Worm (Caenorhabditis elegans) whole organism, late embryonic: Measurements from ENCODE around the gene Y94H6A.7.
"Not testable (repeated sequence)": the region's sequence is repeated elsewhere in the genome, so short reads cannot be mapped to it uniquely, and the experiment has no call there.

Experiments used
- C08G9.2 ChIP-seq: sonication (generic microtip); optimal IDR thresholded peaks from 2 replicates; lab custom pipeline; 2016; ENCODE audit warnings: mild to moderate bottlenecking, missing genetic modification characterization, moderate library complexity, missing compliant biosample characterization
- F13H6.1 ChIP-seq: sonication (generic microtip); optimal IDR thresholded peaks from 2 replicates; lab custom pipeline; 2016; ENCODE audit warnings: missing genetic modification characterization, missing compliant biosample characterization
- ahr-1 ChIP-seq: sonication (generic microtip); optimal IDR thresholded peaks from 2 replicates; lab custom pipeline; 2016; ENCODE audit warnings: missing genetic modification characterization, missing compliant biosample characterization
- ama-1 ChIP-seq: fragments of 150-350 bp; optimal IDR thresholded peaks from 2 replicates; lab custom pipeline; 2014
- ceh-14 ChIP-seq: sonication (generic microtip); optimal IDR thresholded peaks from 2 replicates; lab custom pipeline; 2016; ENCODE audit warnings: missing genotype, missing genetic modification characterization, missing compliant biosample characterization
- ceh-18 ChIP-seq: sonication (generic microtip); optimal IDR thresholded peaks from 2 replicates; lab custom pipeline; 2016; ENCODE audit warnings: missing genetic modification characterization, missing compliant biosample characterization
- ceh-19 ChIP-seq: fragments of 200-800 bp; sonication (Bioruptor generic); optimal IDR thresholded peaks from 2 replicates; lab custom pipeline; 2018; ENCODE audit warnings: mild to moderate bottlenecking, missing genetic modification characterization, missing compliant biosample characterization
- ceh-30 ChIP-seq: fragments of 150-350 bp; optimal IDR thresholded peaks from 2 replicates; lab custom pipeline; 2014; ENCODE audit warnings: missing biosample characterization, missing genetic modification characterization
- ceh-31 ChIP-seq: sonication (generic microtip); optimal IDR thresholded peaks from 2 replicates; lab custom pipeline; 2016; ENCODE audit warnings: missing genetic modification characterization, missing compliant biosample characterization
- ceh-34 ChIP-seq: sonication (generic microtip); optimal IDR thresholded peaks from 2 replicates; lab custom pipeline; 2016; ENCODE audit warnings: mild to moderate bottlenecking, missing genetic modification characterization, missing compliant biosample characterization
- ceh-48 ChIP-seq: sonication (generic microtip); optimal IDR thresholded peaks from 2 replicates; lab custom pipeline; 2016; ENCODE audit warnings: missing genetic modification characterization, inconsistent platforms, missing compliant biosample characterization
- che-1 ChIP-seq: sonication (generic microtip); optimal IDR thresholded peaks from 2 replicates; lab custom pipeline; 2016; ENCODE audit warnings: mild to moderate bottlenecking, missing genetic modification characterization, missing compliant biosample characterization
- dve-1 ChIP-seq: sonication (generic microtip); optimal IDR thresholded peaks from 2 replicates; lab custom pipeline; 2017; ENCODE audit warnings: antibody characterized with exemption, mild to moderate bottlenecking, missing genetic modification characterization, missing compliant biosample characterization
- elt-4 ChIP-seq: sonication (generic microtip); optimal IDR thresholded peaks from 2 replicates; lab custom pipeline; 2016; ENCODE audit warnings: missing genetic modification characterization, missing compliant biosample characterization
- ets-4 ChIP-seq: sonication (generic microtip); optimal IDR thresholded peaks from 2 replicates; lab custom pipeline; 2016; ENCODE audit warnings: missing genetic modification characterization, missing compliant biosample characterization
- fkh-6 ChIP-seq: sonication (generic microtip); optimal IDR thresholded peaks from 2 replicates; lab custom pipeline; 2016; ENCODE audit warnings: missing genetic modification characterization, missing compliant biosample characterization
- hlh-13 ChIP-seq: fragments of 200-800 bp; sonication (Bioruptor generic); optimal IDR thresholded peaks from 2 replicates; lab custom pipeline; 2018; ENCODE audit warnings: mild to moderate bottlenecking, missing genetic modification characterization, missing compliant biosample characterization
- hlh-30 ChIP-seq: sonication (generic microtip); optimal IDR thresholded peaks from 2 replicates; lab custom pipeline; 2017; ENCODE audit warnings: antibody characterized with exemption, missing genetic modification characterization, missing compliant biosample characterization; ENCODE audit not compliant: insufficient read depth
- hlh-6 ChIP-seq: sonication (generic microtip); optimal IDR thresholded peaks from 2 replicates; lab custom pipeline; 2016; ENCODE audit warnings: missing genotype, missing genetic modification characterization, missing compliant biosample characterization
- hlh-8 ChIP-seq: sonication (generic microtip); optimal IDR thresholded peaks from 2 replicates; lab custom pipeline; 2016; ENCODE audit warnings: missing genotype, missing genetic modification characterization, missing compliant biosample characterization
- lim-6 ChIP-seq: sonication (generic microtip); optimal IDR thresholded peaks from 2 replicates; lab custom pipeline; 2016; ENCODE audit warnings: missing genetic modification characterization, missing compliant biosample characterization
- lin-11 ChIP-seq: fragments of 200-800 bp; sonication (Bioruptor generic); optimal IDR thresholded peaks from 2 replicates; lab custom pipeline; 2018; ENCODE audit warnings: mild to moderate bottlenecking, missing genetic modification characterization, missing compliant biosample characterization
- madf-2 ChIP-seq: sonication (generic microtip); optimal IDR thresholded peaks from 2 replicates; lab custom pipeline; 2017; ENCODE audit warnings: missing genetic modification characterization, missing compliant biosample characterization
- nfya-1 ChIP-seq: sonication (generic microtip); optimal IDR thresholded peaks from 2 replicates; lab custom pipeline; 2017; ENCODE audit warnings: missing genetic modification characterization, mild to moderate bottlenecking, missing compliant biosample characterization, antibody characterized with exemption, moderate library complexity
- nhr-11 ChIP-seq: fragments of 150-350 bp; optimal IDR thresholded peaks from 2 replicates; lab custom pipeline; 2014; ENCODE audit warnings: missing biosample characterization, missing genetic modification characterization
- nhr-232 ChIP-seq: sonication (generic microtip); optimal IDR thresholded peaks from 2 replicates; lab custom pipeline; 2016; ENCODE audit warnings: missing genetic modification characterization, missing compliant biosample characterization
- pag-3 ChIP-seq: sonication (generic microtip); optimal IDR thresholded peaks from 2 replicates; lab custom pipeline; 2016; ENCODE audit warnings: missing compliant biosample characterization, missing genetic modification characterization, borderline replicate concordance
- pat-9 ChIP-seq: fragments of 200-800 bp; sonication (Bioruptor generic); optimal IDR thresholded peaks from 2 replicates; lab custom pipeline; 2018; ENCODE audit warnings: mild to moderate bottlenecking, missing genetic modification characterization, moderate library complexity, missing compliant biosample characterization
- pax-1 ChIP-seq: fragments of 150-350 bp; optimal IDR thresholded peaks from 2 replicates; lab custom pipeline; 2014; ENCODE audit warnings: missing biosample characterization, missing genetic modification characterization
- pha-2 ChIP-seq: sonication (generic microtip); optimal IDR thresholded peaks from 2 replicates; lab custom pipeline; 2017; ENCODE audit warnings: mild to moderate bottlenecking, missing genetic modification characterization, missing compliant biosample characterization
- pha-4 ChIP-seq: fragments of 150-350 bp; optimal IDR thresholded peaks from 2 replicates; lab custom pipeline; 2018; ENCODE audit warnings: missing biosample characterization, missing genetic modification reagents, missing genetic modification characterization
- ref-2 ChIP-seq: sonication (generic microtip); optimal IDR thresholded peaks from 2 replicates; lab custom pipeline; 2016; ENCODE audit warnings: missing genetic modification characterization, missing compliant biosample characterization
- rnt-1 ChIP-seq: sonication (generic microtip); optimal IDR thresholded peaks from 2 replicates; lab custom pipeline; 2016; ENCODE audit warnings: missing genetic modification characterization, missing compliant biosample characterization
- sdc-2 ChIP-seq: sonication (generic microtip); optimal IDR thresholded peaks from 2 replicates; lab custom pipeline; 2016; ENCODE audit warnings: missing genotype, missing genetic modification characterization, missing compliant biosample characterization
- sox-2 ChIP-seq: fragments of 200-800 bp; sonication (Bioruptor generic); IDR thresholded peaks from 2 replicates; pipeline ENCODE4 v1.3.6; 2022; ENCODE audit warnings: missing genetic modification reagents, missing genetic modification characterization, missing compliant biosample characterization
- sox-4 ChIP-seq: sonication (generic microtip); optimal IDR thresholded peaks from 2 replicates; lab custom pipeline; 2017; ENCODE audit warnings: mild to moderate bottlenecking, missing genetic modification characterization, inconsistent platforms, missing compliant biosample characterization
- tbx-2 ChIP-seq: sonication (generic microtip); optimal IDR thresholded peaks from 2 replicates; lab custom pipeline; 2016; ENCODE audit warnings: missing genetic modification characterization, missing compliant biosample characterization
- tbx-7 ChIP-seq: sonication (generic microtip); optimal IDR thresholded peaks from 2 replicates; lab custom pipeline; 2016; ENCODE audit warnings: missing genotype, missing genetic modification characterization, missing compliant biosample characterization
- unc-55 ChIP-seq: sonication (generic microtip); optimal IDR thresholded peaks from 2 replicates; lab custom pipeline; 2017; ENCODE audit warnings: missing biosample characterization, missing genetic modification reagents, missing genetic modification characterization
- unc-86 ChIP-seq: sonication (generic microtip); optimal IDR thresholded peaks from 2 replicates; lab custom pipeline; 2016; ENCODE audit warnings: missing genetic modification characterization, missing compliant biosample characterization
- zip-5 ChIP-seq: sonication (generic microtip); optimal IDR thresholded peaks from 2 replicates; lab custom pipeline; 2016; ENCODE audit warnings: missing genetic modification characterization, missing compliant biosample characterization

Gene Y94H6A.7

ce11 chrIV:2674915-2675314 is 41.5 kb downstream of the Y94H6A.7 start, which contains the start of gene gpx-4:
gpx-4 (minus strand) TSS chrIV:2675015.
- not testable (repeated sequence) for TF ChIP-seq ceh-34; ahr-1 (tag; lab: Kevin White, UChicago); ceh-48 (tag; lab: Kevin White, UChicago)

ce11 chrIV:2670664-2671063 is 45.7 kb downstream of the Y94H6A.7 start:
- TF ChIP-seq sdc-2 (tag; lab: Kevin White, UChicago), result no peak
- TF ChIP-seq ceh-19, result no peak
- no peak for TF ChIP-seq sox-4 (tag; lab: Kevin White, UChicago)
- no peak for TF ChIP-seq madf-2 (tag; lab: Kevin White, UChicago)
- no peak for TF ChIP-seq nhr-11 (tag; lab: Kevin White, UChicago)
- TF ChIP-seq elt-4 (tag; lab: Kevin White, UChicago), result no peak
- no peak for TF ChIP-seq hlh-6 (tag; lab: Kevin White, UChicago)
- TF ChIP-seq sox-2, result no peak
- TF ChIP-seq C08G9.2 (tag; lab: Kevin White, UChicago), result no peak
- TF ChIP-seq ceh-14 (tag; lab: Kevin White, UChicago), result no peak
- TF ChIP-seq tbx-2, result no peak
- no peak for TF ChIP-seq ceh-31 (tag; lab: Kevin White, UChicago)
- TF ChIP-seq fkh-6 (tag; lab: Kevin White, UChicago), result no peak
- no peak for TF ChIP-seq rnt-1 (tag; lab: Kevin White, UChicago)
- TF ChIP-seq pax-1 (tag; lab: Kevin White, UChicago), result no peak
- TF ChIP-seq pag-3, result no peak
- TF ChIP-seq ceh-18 (tag; lab: Kevin White, UChicago), result no peak
- no peak for TF ChIP-seq ama-1 (lab: Kevin White, UChicago)

ce11 chrIV:2666586-2667100 is 49.7 kb downstream of the Y94H6A.7 start, which contains the start of gene Y69A2AR.1:
Y69A2AR.1 (plus strand) TSS chrIV:2667050.
- TF ChIP-seq ceh-18 (tag; lab: Kevin White, UChicago) (no peak), hlh-8 (tag; lab: Kevin White, UChicago) (no peak), madf-2 (tag; lab: Kevin White, UChicago) (no peak), lim-6 (no peak), ceh-48 (tag; lab: Kevin White, UChicago) (no peak), hlh-30 (tag; lab: Kevin White, UChicago) (no peak), F13H6.1 (no peak)
- TF ChIP-seq, all 69 proteins: peak for 0

- no peak for TF ChIP-seq hlh-13 (GFP tag; lab: Kevin White, UChicago)
- no peak for TF ChIP-seq unc-86 (tag; lab: Kevin White, UChicago)
- TF ChIP-seq lim-6, result no peak
- no peak for TF ChIP-seq rnt-1 (tag; lab: Kevin White, UChicago)
- no peak for TF ChIP-seq ceh-18 (tag; lab: Kevin White, UChicago)
- no peak for TF ChIP-seq ama-1 (lab: Kevin White, UChicago)
- TF ChIP-seq nhr-232, result no peak
- no peak for TF ChIP-seq fkh-6 (tag; lab: Kevin White, UChicago)
- TF ChIP-seq ceh-19, result no peak
- no peak for TF ChIP-seq zip-5
- TF ChIP-seq che-1, result no peak
- TF ChIP-seq dve-1 (tag; lab: Kevin White, UChicago), result no peak
Observed at ce11 chrIV:2666127-2666526, 50.2 kb downstream of the Y94H6A.7 start.

- TF ChIP-seq pha-2 (tag; lab: Kevin White, UChicago) (no peak), hlh-8 (tag; lab: Kevin White, UChicago) (peak; percentile 12), tbx-7 (tag; lab: Kevin White, UChicago) (no peak), rnt-1 (tag; lab: Kevin White, UChicago) (peak; percentile 63), pha-4 (tag; lab: Kevin White, UChicago) (no peak), zip-5 (no peak), ets-4 (no peak), unc-55 (GFP tag; lab: Kevin White, UChicago) (peak; percentile 32), ceh-30 (tag; lab: Kevin White, UChicago) (peak; percentile 14), ceh-18 (tag; lab: Kevin White, UChicago) (peak; percentile 64), ref-2 (tag; lab: Kevin White, UChicago) (peak; percentile 14), pat-9 (tag; lab: Kevin White, UChicago) (peak; percentile 13), nfya-1 (tag; lab: Kevin White, UChicago) (no peak), lin-11 (tag; lab: Kevin White, UChicago) (no peak), ama-1 (lab: Kevin White, UChicago) (no peak), ceh-34 (peak; percentile 27), hlh-30 (tag; lab: Kevin White, UChicago) (no peak)
Observed at ce11 chrIV:2665388-2665978, 50.9 kb downstream of the Y94H6A.7 start.
